Worm (Caenorhabditis elegans) whole organism, L4/young adult: ENCODE measurements around the gene Y43F8C.17.

Source experiments
- W03F9.2 ChIP-seq: fragments of 150-350 bp; optimal IDR thresholded peaks from 2 replicates; lab custom pipeline; 2014; ENCODE audit warnings: missing biosample characterization, missing genetic modification characterization
- dao-5 ChIP-seq: sonication (generic microtip); optimal IDR thresholded peaks from 2 replicates; lab custom pipeline; 2016; ENCODE audit warnings: missing genotype, missing genetic modification characterization, moderate library complexity, missing compliant biosample characterization
- him-1 ChIP-seq: sonication (generic microtip); optimal IDR thresholded peaks from 2 replicates; lab custom pipeline; 2016; ENCODE audit warnings: missing genotype, missing genetic modification reagents, missing genetic modification characterization, missing compliant biosample characterization

ce11 chrV:19743305-19743704 lies 27.4 kb downstream of the Y43F8C.17 start, which contains the start of gene W04E12.4:
- TF ChIP-seq him-1 (tag; lab: Kevin White, UChicago) (no peak), W03F9.2 (tag; lab: Kevin White, UChicago) (no peak), dao-5 (tag; lab: Kevin White, UChicago) (no peak)
